Fruit fly (Drosophila melanogaster) whole organism, embryonic: ENCODE data around the gene CG16753.
A peak's percentile ranks its signal among the peaks of the same experiment; 100 is the strongest.

ENCODE experiments used
- Aef1 ChIP-seq: fragments of 200-800 bp; sonication (Bioruptor generic); IDR thresholded peaks from 3 replicates; pipeline ENCODE4 v1.3.6; 2022; ENCODE audit warnings: missing biosample characterization, missing genetic modification characterization
- B-H1 ChIP-seq: fragments of 200-800 bp; sonication (Bioruptor generic); IDR thresholded peaks from 3 replicates; pipeline ENCODE4 v1.3.6; 2022; ENCODE audit warnings: missing biosample characterization, missing genetic modification characterization
- BEAF-32 ChIP-seq: fragments of 200-800 bp; sonication (Bioruptor generic); optimal IDR thresholded peaks from 3 replicates; lab custom pipeline; 2017; ENCODE audit warnings: missing biosample characterization, missing genetic modification characterization, mild to moderate bottlenecking, moderate library complexity, missing genetic modification reagents
- CG10274 ChIP-seq: fragments of 200-800 bp; sonication (Bioruptor generic); optimal IDR thresholded peaks from 3 replicates; lab custom pipeline; 2017; ENCODE audit warnings: missing biosample characterization, mild to moderate bottlenecking, missing genetic modification characterization
- CG11723 ChIP-seq: fragments of 200-800 bp; sonication (Bioruptor generic); optimal IDR thresholded peaks from 2 replicates; lab custom pipeline; 2017; ENCODE audit warnings: missing biosample characterization, mild to moderate bottlenecking, missing genetic modification characterization
- CG12391 ChIP-seq: fragments of 200-800 bp; sonication (Bioruptor generic); optimal IDR thresholded peaks from 3 replicates; lab custom pipeline; 2018; ENCODE audit warnings: missing biosample characterization, mild to moderate bottlenecking, missing genetic modification characterization, moderate library complexity
- CG15073 ChIP-seq: fragments of 200-800 bp; sonication (Bioruptor generic); optimal IDR thresholded peaks from 2 replicates; lab custom pipeline; 2016; ENCODE audit warnings: missing biosample characterization, missing genetic modification characterization
- CG15601 ChIP-seq: fragments of 200-800 bp; sonication (Bioruptor generic); optimal IDR thresholded peaks from 3 replicates; lab custom pipeline; 2019; ENCODE audit warnings: missing biosample characterization, mild to moderate bottlenecking, missing genetic modification characterization, moderate library complexity
- CG17361 ChIP-seq: fragments of 200-800 bp; sonication (Bioruptor generic); IDR thresholded peaks from 3 replicates; pipeline ENCODE4 v1.3.6; 2022; ENCODE audit warnings: missing biosample characterization, missing genetic modification characterization
- CG17568 ChIP-seq: fragments of 200-800 bp; sonication (Bioruptor generic); optimal IDR thresholded peaks from 2 replicates; lab custom pipeline; 2018; ENCODE audit warnings: missing biosample characterization, mild to moderate bottlenecking, missing genetic modification characterization, moderate library complexity
- CG1792 ChIP-seq: fragments of 200-800 bp; sonication (Bioruptor generic); optimal IDR thresholded peaks from 2 replicates; lab custom pipeline; 2016; ENCODE audit warnings: missing biosample characterization, missing genetic modification characterization
- CG31224 ChIP-seq: fragments of 200-800 bp; sonication (Bioruptor generic); IDR thresholded peaks from 2 replicates; pipeline ENCODE4 v1.3.6; 2022; ENCODE audit warnings: missing biosample characterization, missing genetic modification characterization
- CG31388 ChIP-seq: fragments of 200-800 bp; sonication (Bioruptor generic); optimal IDR thresholded peaks from 2 replicates; lab custom pipeline; 2016; ENCODE audit warnings: missing biosample characterization, missing genetic modification characterization
- CG3281 ChIP-seq: fragments of 200-800 bp; sonication (Bioruptor generic); optimal IDR thresholded peaks from 3 replicates; lab custom pipeline; 2017; ENCODE audit warnings: missing biosample characterization, mild to moderate bottlenecking, missing genetic modification characterization
- CG5180 ChIP-seq: fragments of 200-800 bp; sonication (Bioruptor generic); optimal IDR thresholded peaks from 3 replicates; lab custom pipeline; 2017; ENCODE audit warnings: missing biosample characterization, missing genetic modification characterization, mild to moderate bottlenecking, moderate library complexity, missing genetic modification reagents
- CG6175 ChIP-seq: fragments of 200-800 bp; sonication (Bioruptor generic); IDR thresholded peaks from 3 replicates; pipeline ENCODE4 v1.3.6; 2022; ENCODE audit warnings: missing biosample characterization, missing genetic modification characterization
- CG7786 ChIP-seq: fragments of 200-800 bp; sonication (Bioruptor generic); optimal IDR thresholded peaks from 2 replicates; lab custom pipeline; 2016; ENCODE audit warnings: missing biosample characterization, missing genetic modification characterization
- CG8765 ChIP-seq: fragments of 200-800 bp; sonication (Bioruptor generic); IDR thresholded peaks from 2 replicates; pipeline ENCODE4 v1.3.6; 2022; ENCODE audit warnings: missing biosample characterization, missing genetic modification characterization
- CG8924 ChIP-seq: fragments of 200-800 bp; optimal IDR thresholded peaks from 3 replicates; lab custom pipeline; 2019; ENCODE audit warnings: missing biosample characterization, mild to moderate bottlenecking, missing genetic modification characterization, moderate library complexity
- CHES-1-like ChIP-seq: fragments of 200-800 bp; sonication (Bioruptor generic); optimal IDR thresholded peaks from 2 replicates; lab custom pipeline; 2016; ENCODE audit warnings: missing biosample characterization, missing genetic modification characterization
- Camta ChIP-seq: fragments of 200-800 bp; sonication (Bioruptor generic); optimal IDR thresholded peaks from 2 replicates; lab custom pipeline; 2016; ENCODE audit warnings: missing biosample characterization, missing genetic modification characterization
- Doc2 ChIP-seq: fragments of 200-800 bp; sonication (Bioruptor generic); IDR thresholded peaks from 2 replicates; pipeline ENCODE4 v1.3.6; 2022; ENCODE audit warnings: missing biosample characterization, missing genetic modification characterization
- Doc3 ChIP-seq: fragments of 200-800 bp; sonication (Bioruptor generic); IDR thresholded peaks from 3 replicates; pipeline ENCODE4 v1.3.6; 2022; ENCODE audit warnings: missing biosample characterization, missing genetic modification characterization; ENCODE audit not compliant: partially characterized antibody
- E2f1 ChIP-seq: fragments of 200-800 bp; sonication (Bioruptor generic); IDR thresholded peaks from 2 replicates; pipeline ENCODE4 v1.3.6; 2022; ENCODE audit warnings: missing biosample characterization, missing genetic modification characterization
- E2f2 ChIP-seq: fragments of 200-800 bp; sonication (Bioruptor generic); IDR thresholded peaks from 2 replicates; pipeline ENCODE4 v1.3.6; 2022; ENCODE audit warnings: missing biosample characterization, missing genetic modification characterization
- HmgZ ChIP-seq: fragments of 200-800 bp; sonication (Bioruptor generic); optimal IDR thresholded peaks from 2 replicates; lab custom pipeline; 2018; ENCODE audit warnings: missing biosample characterization, mild to moderate bottlenecking, missing genetic modification characterization
- Med ChIP-seq: fragments of 200-800 bp; sonication (Bioruptor generic); peaks from one replicate; lab custom pipeline; 2016; ENCODE audit warnings: missing biosample characterization, missing genetic modification characterization, mild to moderate bottlenecking, inconsistent platforms, moderate library complexity
- Oaz ChIP-seq: fragments of 200-800 bp; sonication (Bioruptor generic); IDR thresholded peaks from 2 replicates; pipeline ENCODE4 v1.3.6; 2022; ENCODE audit warnings: missing biosample characterization, missing genetic modification characterization
- Scr ChIP-seq: fragments of 200-800 bp; sonication (Bioruptor generic); IDR thresholded peaks from 2 replicates; pipeline ENCODE4 v1.3.6; 2022; ENCODE audit warnings: missing biosample characterization, missing genetic modification characterization; ENCODE audit not compliant: partially characterized antibody
- Sry-δ ChIP-seq: fragments of 200-800 bp; sonication (Bioruptor generic); optimal IDR thresholded peaks from 2 replicates; lab custom pipeline; 2016; ENCODE audit warnings: missing biosample characterization, missing genetic modification characterization
- TFAM ChIP-seq: fragments of 200-800 bp; sonication (Bioruptor generic); optimal IDR thresholded peaks from 2 replicates; lab custom pipeline; 2017; ENCODE audit warnings: missing biosample characterization, missing genetic modification characterization, inconsistent platforms
- Xrp1 ChIP-seq: fragments of 200-800 bp; sonication (Bioruptor generic); IDR thresholded peaks from 2 replicates; pipeline ENCODE4 v1.3.6; 2022; ENCODE audit warnings: missing biosample characterization, missing genetic modification characterization
- ac ChIP-seq: fragments of 200-800 bp; sonication (Bioruptor generic); optimal IDR thresholded peaks from 3 replicates; lab custom pipeline; 2017; ENCODE audit warnings: missing biosample characterization, mild to moderate bottlenecking, missing genetic modification characterization
- bbx ChIP-seq: fragments of 200-800 bp; sonication (Bioruptor generic); IDR thresholded peaks from 2 replicates; pipeline ENCODE4 v1.3.6; 2022; ENCODE audit warnings: missing biosample characterization, missing genetic modification characterization; ENCODE audit not compliant: partially characterized antibody
- bcd ChIP-seq: fragments of 200-800 bp; sonication (Bioruptor generic); optimal IDR thresholded peaks from 2 replicates; lab custom pipeline; 2017; ENCODE audit warnings: missing biosample characterization, mild to moderate bottlenecking, missing genetic modification characterization
- chinmo ChIP-seq: fragments of 200-800 bp; sonication (Bioruptor generic); IDR thresholded peaks from 4 replicates; pipeline ENCODE4 v1.3.6; 2022; ENCODE audit warnings: missing biosample characterization, missing genetic modification characterization; ENCODE audit not compliant: partially characterized antibody
- crol ChIP-seq: fragments of 200-800 bp; sonication (Bioruptor generic); IDR thresholded peaks from 2 replicates; pipeline ENCODE4 v1.3.6; 2022; ENCODE audit warnings: missing biosample characterization, missing genetic modification characterization
- danr ChIP-seq: fragments of 200-800 bp; sonication (Bioruptor generic); IDR thresholded peaks from 2 replicates; pipeline ENCODE4 v1.3.6; 2022; ENCODE audit warnings: missing biosample characterization, missing genetic modification characterization
- fru ChIP-seq: fragments of >200 bp; optimal IDR thresholded peaks from 2 replicates; lab custom pipeline; 2017
- lilli ChIP-seq: fragments of 200-800 bp; sonication (Bioruptor generic); optimal IDR thresholded peaks from 3 replicates; lab custom pipeline; 2016; ENCODE audit warnings: missing biosample characterization, missing genetic modification characterization
- lola ChIP-seq, 3 experiments: fragments of >200 bp in 2 of 3; fragments of 200-800 bp in 1 of 3; sonication (Bioruptor generic) in 1 of 3; optimal IDR thresholded peaks; 2 replicates each; lab custom pipeline; 2017 to 2019; ENCODE audit warnings: missing biosample characterization in 3 of 3, missing genetic modification characterization in 3 of 3, mild to moderate bottlenecking in 1 of 3, moderate library complexity in 1 of 3
- maf-S ChIP-seq: fragments of 200-800 bp; sonication (Bioruptor generic); optimal IDR thresholded peaks from 2 replicates; lab custom pipeline; 2016; ENCODE audit warnings: missing biosample characterization, missing genetic modification characterization
- nau ChIP-seq: fragments of 200-800 bp; sonication (Bioruptor generic); optimal IDR thresholded peaks from 3 replicates; lab custom pipeline; 2017; ENCODE audit warnings: missing biosample characterization, mild to moderate bottlenecking, missing genetic modification characterization, missing genetic modification reagents
- pzg ChIP-seq: fragments of 200-800 bp; sonication (Bioruptor generic); optimal IDR thresholded peaks from 3 replicates; lab custom pipeline; 2018; ENCODE audit warnings: missing biosample characterization, mild to moderate bottlenecking, missing genetic modification characterization, moderate library complexity
- sens ChIP-seq: fragments of 200-800 bp; sonication (Bioruptor generic); peaks from one replicate; lab custom pipeline; 2016; ENCODE audit warnings: missing biosample characterization, missing genetic modification characterization
- ssp ChIP-seq: fragments of 200-800 bp; sonication (Bioruptor generic); IDR thresholded peaks from 2 replicates; pipeline ENCODE4 v1.3.6; 2022; ENCODE audit warnings: missing biosample characterization, missing genetic modification characterization
- wor ChIP-seq: fragments of 200-800 bp; sonication (Bioruptor generic); IDR thresholded peaks from 2 replicates; pipeline ENCODE4 v1.3.6; 2022; ENCODE audit warnings: missing biosample characterization, missing genetic modification characterization
- zen2 ChIP-seq: fragments of 200-800 bp; sonication (Bioruptor generic); IDR thresholded peaks from 3 replicates; pipeline ENCODE4 v1.3.6; 2022; ENCODE audit warnings: missing biosample characterization, missing genetic modification characterization; ENCODE audit not compliant: partially characterized antibody
- zfh2 ChIP-seq: fragments of 200-800 bp; sonication (Bioruptor generic); optimal IDR thresholded peaks from 2 replicates; lab custom pipeline; 2016; ENCODE audit warnings: missing biosample characterization, missing genetic modification characterization

The CG16753 gene

DNA sequence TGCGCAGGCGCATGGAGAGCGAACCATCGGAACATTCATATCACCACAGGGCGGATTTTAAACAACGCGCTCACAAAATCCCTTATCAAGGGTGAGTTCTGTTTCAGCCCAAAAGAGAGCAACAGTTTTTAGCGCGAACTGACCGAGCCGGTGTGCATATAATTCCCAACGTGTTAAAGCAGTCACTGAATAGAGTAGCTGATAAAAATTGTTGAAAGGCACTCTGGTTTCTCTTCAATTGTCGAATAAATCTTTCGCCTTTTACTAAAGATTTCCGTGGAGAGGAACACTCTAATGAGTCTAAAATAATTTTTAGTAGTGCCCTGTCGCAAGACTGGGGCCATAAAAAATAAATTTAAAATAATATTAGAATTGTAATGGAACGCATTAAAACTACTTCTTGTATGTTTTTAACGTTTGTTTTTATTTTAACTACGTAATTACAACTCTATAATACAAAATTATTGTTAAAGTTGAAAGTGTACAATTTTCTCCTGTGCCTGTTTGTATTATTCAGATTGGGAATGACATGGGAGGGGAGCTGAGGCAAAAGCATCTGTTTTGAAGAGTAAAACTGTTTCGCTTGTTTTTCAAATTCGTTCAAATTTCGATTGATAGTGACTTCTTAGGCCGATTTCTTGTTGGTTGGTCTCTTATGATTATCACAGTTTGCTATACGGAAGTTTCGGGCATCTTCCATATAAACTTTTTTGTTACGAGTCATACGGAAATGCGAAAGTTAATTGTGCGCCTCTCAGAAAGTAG lies 35.9 kb downstream of the CG16753 start (continued):
- peak; percentile 51 for TF ChIP-seq CG5180 (GFP tag; lab: Kevin White, UChicago)
- TF ChIP-seq bbx: peak; percentile 70; the same call in 1 of the 2 replicates
- TF ChIP-seq ac: no peak
- TF ChIP-seq Sry-δ (GFP tag; lab: Kevin White, UChicago): peak; percentile 18
- peak; percentile 89 for TF ChIP-seq sens (GFP tag; lab: Kevin White, UChicago)
- TF ChIP-seq CG17568: no peak
- peak; percentile 34 for TF ChIP-seq bcd
- TF ChIP-seq lola (GFP tag; optimal IDR thresholded peaks at IDR 0.05; lab: Kevin White, UChicago): no peak
- TF ChIP-seq E2f1: peak; percentile 40; the same call in 1 of the 2 replicates
- TF ChIP-seq Doc3 (GFP tag; lab: Robert Waterston, UW): no peak
- TF ChIP-seq CHES-1-like (GFP tag; lab: Kevin White, UChicago): peak; percentile 24
- peak; percentile 46; the same call in 1 of the 3 replicates for TF ChIP-seq CG17361 (GFP tag; lab: Robert Waterston, UW)
- no peak for TF ChIP-seq ssp (GFP tag; lab: Robert Waterston, UW)
- TF ChIP-seq CG8924: peak; percentile 70
- TF ChIP-seq E2f2 (GFP tag; lab: Robert Waterston, UW): peak; percentile 97
- no peak for TF ChIP-seq Oaz (GFP tag; lab: Robert Waterston, UW)
- TF ChIP-seq CG31388 (GFP tag; lab: Kevin White, UChicago): no peak
- 0 out of 3 replicates have a peak, but pooled peaks have one; percentile 45 for TF ChIP-seq CG6175
- TF ChIP-seq fru (lab: Kevin White, UChicago): no peak
- 0 out of 4 replicates have a peak, but pooled peaks have one; percentile 69 for TF ChIP-seq chinmo (GFP tag; lab: Robert Waterston, UW)
- peak; percentile 53 for TF ChIP-seq CG7786 (GFP tag; lab: Kevin White, UChicago)
- no peak for TF ChIP-seq TFAM (GFP tag; lab: Kevin White, UChicago)
- TF ChIP-seq zfh2 (GFP tag; lab: Kevin White, UChicago): no peak
- TF ChIP-seq danr: no peak
- TF ChIP-seq wor (GFP tag; lab: Robert Waterston, UW): no peak
- TF ChIP-seq lilli (GFP tag; lab: Kevin White, UChicago): peak; percentile 76
- TF ChIP-seq Scr (GFP tag; lab: Robert Waterston, UW): peak; percentile 25; the same call in 1 of the 2 replicates
- TF ChIP-seq maf-S: peak; percentile 56
- TF ChIP-seq BEAF-32 (GFP tag; lab: Kevin White, UChicago): no peak
- TF ChIP-seq crol: 0 out of 2 replicates have a peak, but pooled peaks have one; percentile 32
- no peak for TF ChIP-seq B-H1 (GFP tag; lab: Robert Waterston, UW)
- TF ChIP-seq CG10274 (GFP tag; lab: Kevin White, UChicago): no peak
- TF ChIP-seq CG31224 (GFP tag; lab: Robert Waterston, UW): no peak
- no peak for TF ChIP-seq CG11723
- peak; percentile 6 for TF ChIP-seq pzg (GFP tag; lab: Kevin White, UChicago)
- peak; percentile 59 for TF ChIP-seq Camta (GFP tag; lab: Kevin White, UChicago)
- TF ChIP-seq nau (GFP tag; lab: Kevin White, UChicago): no peak
- peak; percentile 45 for TF ChIP-seq CG1792 (GFP tag; lab: Kevin White, UChicago)
- TF ChIP-seq CG8765 (GFP tag; lab: Robert Waterston, UW): 0 out of 2 replicates have a peak, but pooled peaks have one; percentile 5
- peak; percentile 69; the same call in 2 of the 3 replicates for TF ChIP-seq zen2 (GFP tag; lab: Robert Waterston, UW)
- TF ChIP-seq HmgZ: peak; percentile 59
- TF ChIP-seq CG12391 (tag; lab: Kevin White, UChicago): peak; percentile 38
- TF ChIP-seq CG15073: no peak
- TF ChIP-seq Med (GFP tag; lab: Kevin White, UChicago): peak; percentile 89
- TF ChIP-seq Aef1: no peak
- TF ChIP-seq Doc2 (GFP tag; lab: Robert Waterston, UW): no peak
- TF ChIP-seq Xrp1 (GFP tag; lab: Robert Waterston, UW): peak; percentile 58
- TF ChIP-seq CG15601 (tag; lab: Kevin White, UChicago): peak; percentile 81
- TF ChIP-seq CG3281 (GFP tag; lab: Kevin White, UChicago): no peak
